Fruit fly (Drosophila melanogaster) whole organism, prepupa: ENCODE data around the gene Trmt112.
A peak's percentile ranks its signal among the peaks of the same experiment; 100 is the strongest.

Source experiments
- Blimp-1 ChIP-seq: fragments of 200-800 bp; sonication (Bioruptor generic); optimal IDR thresholded peaks from 3 replicates; lab custom pipeline; 2017; ENCODE audit warnings: missing biosample characterization, missing genetic modification characterization, mild to moderate bottlenecking, moderate library complexity, missing genetic modification reagents
- CG10631 ChIP-seq: fragments of 200-800 bp; sonication (Bioruptor generic); optimal IDR thresholded peaks from 2 replicates; lab custom pipeline; 2016; ENCODE audit warnings: missing biosample characterization, missing genetic modification characterization
- CG11294 ChIP-seq: fragments of 200-800 bp; sonication (Bioruptor generic); IDR thresholded peaks from 2 replicates; pipeline ENCODE4 v1.3.6; 2022; ENCODE audit warnings: missing biosample characterization, missing genetic modification characterization
- CG11762 ChIP-seq: fragments of 200-800 bp; sonication (Bioruptor generic); optimal IDR thresholded peaks from 3 replicates; lab custom pipeline; 2016; ENCODE audit warnings: missing biosample characterization, missing genetic modification characterization; ENCODE audit not compliant: insufficient read depth
- CG11902 ChIP-seq: fragments of 200-800 bp; sonication (Bioruptor generic); optimal IDR thresholded peaks from 3 replicates; lab custom pipeline; 2016; ENCODE audit warnings: missing biosample characterization, missing genetic modification characterization
- CG15336 ChIP-seq: fragments of 200-800 bp; sonication (Bioruptor generic); IDR thresholded peaks from 2 replicates; pipeline ENCODE4 v1.3.6; 2022; ENCODE audit warnings: missing biosample characterization, missing genetic modification characterization
- CG3032 ChIP-seq: fragments of 200-800 bp; optimal IDR thresholded peaks from 2 replicates; lab custom pipeline; 2019; ENCODE audit warnings: missing biosample characterization, mild to moderate bottlenecking, missing genetic modification characterization, moderate library complexity
- CG31627 ChIP-seq: fragments of 200-800 bp; sonication (Bioruptor generic); optimal IDR thresholded peaks from 3 replicates; lab custom pipeline; 2016; ENCODE audit warnings: missing biosample characterization, missing genetic modification characterization
- CG32006 ChIP-seq: fragments of 200-800 bp; sonication (Bioruptor generic); optimal IDR thresholded peaks from 3 replicates; lab custom pipeline; 2017; ENCODE audit warnings: missing biosample characterization, mild to moderate bottlenecking, missing genetic modification characterization
- CG34406 ChIP-seq: fragments of 200-800 bp; sonication (Bioruptor generic); optimal IDR thresholded peaks from 3 replicates; lab custom pipeline; 2016; ENCODE audit warnings: missing biosample characterization, missing genetic modification characterization
- CG3919 ChIP-seq: fragments of 200-800 bp; sonication (Bioruptor generic); optimal IDR thresholded peaks from 3 replicates; lab custom pipeline; 2016; ENCODE audit warnings: missing biosample characterization, missing genetic modification characterization
- CG4318 ChIP-seq: fragments of 200-800 bp; sonication (Bioruptor generic); optimal IDR thresholded peaks from 3 replicates; lab custom pipeline; 2017; ENCODE audit warnings: missing biosample characterization, mild to moderate bottlenecking, missing genetic modification characterization
- CG6276 ChIP-seq: fragments of 200-800 bp; sonication (Bioruptor generic); optimal IDR thresholded peaks from 2 replicates; lab custom pipeline; 2017; ENCODE audit warnings: missing biosample characterization, mild to moderate bottlenecking, missing genetic modification characterization
- CG6854 ChIP-seq: fragments of 200-800 bp; sonication (Bioruptor generic); optimal IDR thresholded peaks from 2 replicates; lab custom pipeline; 2017; ENCODE audit warnings: missing biosample characterization, mild to moderate bottlenecking, missing genetic modification characterization
- CG7368 ChIP-seq: fragments of 200-800 bp; sonication (Bioruptor generic); optimal IDR thresholded peaks from 3 replicates; lab custom pipeline; 2016; ENCODE audit warnings: missing biosample characterization, missing genetic modification characterization
- CG8119 ChIP-seq: fragments of 200-800 bp; sonication (Bioruptor generic); IDR thresholded peaks from 3 replicates; pipeline ENCODE4 v1.3.6; 2022; ENCODE audit warnings: missing biosample characterization, missing genetic modification characterization
- CG8319 ChIP-seq: fragments of 200-800 bp; sonication (Bioruptor generic); optimal IDR thresholded peaks from 3 replicates; lab custom pipeline; 2016; ENCODE audit warnings: missing biosample characterization, missing genetic modification characterization
- CG8632 ChIP-seq: fragments of 200-800 bp; sonication (Bioruptor generic); optimal IDR thresholded peaks from 3 replicates; lab custom pipeline; 2016; ENCODE audit warnings: missing biosample characterization, missing genetic modification characterization
- Eip75B ChIP-seq: fragments of 200-800 bp; sonication (Bioruptor generic); optimal IDR thresholded peaks from 3 replicates; lab custom pipeline; 2016; ENCODE audit warnings: missing biosample characterization, missing genetic modification characterization
- Eip78C ChIP-seq: fragments of 200-800 bp; sonication (Bioruptor generic); peaks from one replicate; lab custom pipeline; 2016; ENCODE audit warnings: missing biosample characterization, missing genetic modification characterization
- Ets21C ChIP-seq: fragments of 200-800 bp; sonication (Bioruptor generic); optimal IDR thresholded peaks from 3 replicates; lab custom pipeline; 2016; ENCODE audit warnings: missing biosample characterization, missing genetic modification characterization
- Ets96B ChIP-seq: fragments of 200-800 bp; optimal IDR thresholded peaks from 2 replicates; lab custom pipeline; 2019; ENCODE audit warnings: missing biosample characterization, mild to moderate bottlenecking, missing genetic modification characterization, moderate library complexity
- Gug ChIP-seq: fragments of 200-800 bp; sonication (Bioruptor generic); IDR thresholded peaks from 2 replicates; pipeline ENCODE4 v1.3.6; 2022; ENCODE audit warnings: missing biosample characterization, missing genetic modification characterization
- Hr38 ChIP-seq: sonication (Bioruptor generic); optimal IDR thresholded peaks from 2 replicates; lab custom pipeline; 2016; ENCODE audit warnings: missing biosample characterization, missing genetic modification characterization
- Hr4 ChIP-seq: fragments of 200-800 bp; sonication (Bioruptor generic); optimal IDR thresholded peaks from 3 replicates; lab custom pipeline; 2016; ENCODE audit warnings: missing biosample characterization, missing genetic modification characterization
- Lpt ChIP-seq: fragments of 200-800 bp; sonication (Bioruptor generic); optimal IDR thresholded peaks from 3 replicates; lab custom pipeline; 2016; ENCODE audit warnings: missing biosample characterization, missing genetic modification characterization
- Met ChIP-seq: fragments of 200-800 bp; sonication (Bioruptor generic); optimal IDR thresholded peaks from 3 replicates; lab custom pipeline; 2016; ENCODE audit warnings: missing biosample characterization, missing genetic modification characterization
- OdsH ChIP-seq: fragments of 200-800 bp; sonication (Bioruptor generic); optimal IDR thresholded peaks from 3 replicates; lab custom pipeline; 2016; ENCODE audit warnings: missing biosample characterization, missing genetic modification characterization
- Smox ChIP-seq: fragments of 200-800 bp; sonication (Bioruptor generic); optimal IDR thresholded peaks from 3 replicates; lab custom pipeline; 2016; ENCODE audit warnings: missing biosample characterization, missing genetic modification characterization
- Sox14 ChIP-seq: fragments of 200-800 bp; sonication (Bioruptor generic); optimal IDR thresholded peaks from 3 replicates; lab custom pipeline; 2016; ENCODE audit warnings: missing biosample characterization, missing genetic modification characterization
- Sox15 ChIP-seq: fragments of 200-800 bp; sonication (Bioruptor generic); optimal IDR thresholded peaks from 3 replicates; lab custom pipeline; 2016; ENCODE audit warnings: missing biosample characterization, missing genetic modification characterization
- achi ChIP-seq: fragments of 200-800 bp; sonication (Bioruptor generic); optimal IDR thresholded peaks from 3 replicates; lab custom pipeline; 2016; ENCODE audit warnings: missing biosample characterization, missing genetic modification characterization
- acj6 ChIP-seq: fragments of 200-800 bp; sonication (Bioruptor generic); optimal IDR thresholded peaks from 3 replicates; lab custom pipeline; 2016; ENCODE audit warnings: missing biosample characterization, missing genetic modification characterization
- dac ChIP-seq: fragments of 200-800 bp; sonication (Bioruptor generic); optimal IDR thresholded peaks from 2 replicates; lab custom pipeline; 2017; ENCODE audit warnings: missing biosample characterization, mild to moderate bottlenecking, missing genetic modification characterization
- dsx ChIP-seq: fragments of 200-800 bp; optimal IDR thresholded peaks from 3 replicates; lab custom pipeline; 2019; ENCODE audit warnings: missing biosample characterization, mild to moderate bottlenecking, missing genetic modification characterization, moderate library complexity; ENCODE audit not compliant: poor library complexity, severe bottlenecking
- eg ChIP-seq: fragments of 200-800 bp; sonication (Bioruptor generic); IDR thresholded peaks from 3 replicates; pipeline ENCODE4 v1.3.6; 2022; ENCODE audit warnings: missing biosample characterization, missing genetic modification characterization
- lz ChIP-seq: fragments of 200-800 bp; sonication (Bioruptor generic); optimal IDR thresholded peaks from 3 replicates; lab custom pipeline; 2016; ENCODE audit warnings: missing biosample characterization, missing genetic modification characterization
- net ChIP-seq: fragments of 200-800 bp; sonication (Bioruptor generic); optimal IDR thresholded peaks from 3 replicates; lab custom pipeline; 2016; ENCODE audit warnings: missing biosample characterization, missing genetic modification characterization
- pdm3 ChIP-seq: fragments of 200-800 bp; sonication (Bioruptor generic); optimal IDR thresholded peaks from 3 replicates; lab custom pipeline; 2016; ENCODE audit warnings: missing biosample characterization, missing genetic modification characterization
- salr ChIP-seq, 2 experiments: fragments of 200-800 bp; sonication (Bioruptor generic); optimal IDR thresholded peaks; 3 replicates each; lab custom pipeline; 2016 to 2018; ENCODE audit warnings: missing biosample characterization in 2 of 2, missing genetic modification characterization in 2 of 2, mild to moderate bottlenecking in 1 of 2
- ss ChIP-seq, 2 experiments: fragments of 200-800 bp; sonication (Bioruptor generic); optimal IDR thresholded peaks; 2 replicates in 1 of 2; 3 replicates in 1 of 2; lab custom pipeline; 2017 to 2018; ENCODE audit warnings: mild to moderate bottlenecking in 2 of 2, missing biosample characterization in 2 of 2, missing genetic modification characterization in 2 of 2, moderate library complexity in 1 of 2
- svp ChIP-seq: fragments of 200-800 bp; sonication (Bioruptor generic); peaks from one replicate; lab custom pipeline; 2016; ENCODE audit warnings: missing biosample characterization, missing genetic modification characterization
- topi ChIP-seq: fragments of 200-800 bp; sonication (Bioruptor generic); optimal IDR thresholded peaks from 3 replicates; lab custom pipeline; 2016; ENCODE audit warnings: missing biosample characterization, missing genetic modification characterization
- vri ChIP-seq: fragments of 200-800 bp; sonication (Bioruptor generic); optimal IDR thresholded peaks from 3 replicates; lab custom pipeline; 2016; ENCODE audit warnings: missing biosample characterization, mild to moderate bottlenecking, missing genetic modification characterization

Trmt112 gene

DNA sequence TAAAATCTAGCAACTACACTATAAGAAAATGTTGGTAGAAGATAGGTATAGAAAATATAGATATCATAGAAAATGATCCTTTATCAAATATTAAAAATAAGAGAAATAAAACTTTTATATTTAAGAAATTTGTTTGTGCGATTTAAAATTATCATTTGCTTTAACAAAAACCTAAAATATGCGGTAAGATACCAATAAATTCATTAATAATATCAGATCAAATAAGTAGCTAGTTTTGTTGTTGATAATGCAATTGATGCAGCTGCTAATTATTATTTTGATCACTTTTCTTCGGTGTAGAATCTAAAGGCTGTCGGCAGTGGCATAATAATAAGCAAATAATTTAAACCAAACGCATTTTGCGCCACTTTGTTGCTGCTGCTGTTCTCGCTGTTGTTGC, 7.6 kb upstream of the Trmt112 start:
- TF ChIP-seq CG11762 (GFP tag; lab: Kevin White, UChicago): peak; percentile 18
- no peak for TF ChIP-seq Blimp-1
- TF ChIP-seq CG4318 (GFP tag; lab: Kevin White, UChicago): peak; percentile 78
- no peak for TF ChIP-seq lz (GFP tag; lab: Kevin White, UChicago)
- TF ChIP-seq CG6276 (GFP tag; lab: Kevin White, UChicago): peak; percentile 88
- no peak for TF ChIP-seq Met
- TF ChIP-seq Eip78C (GFP tag; lab: Kevin White, UChicago): peak; percentile 86
- peak; percentile 66 for TF ChIP-seq CG10631 (GFP tag; lab: Kevin White, UChicago)
- TF ChIP-seq CG6854 (GFP tag; lab: Kevin White, UChicago): no peak
- no peak for TF ChIP-seq vri
- TF ChIP-seq dsx (GFP tag; lab: Kevin White, UChicago): peak; percentile 6
- TF ChIP-seq CG34406: no peak
- peak; percentile 59 for TF ChIP-seq net (GFP tag; lab: Kevin White, UChicago)
- peak; percentile 25 for TF ChIP-seq dac
- TF ChIP-seq CG15336: peak; percentile 86
- TF ChIP-seq Lpt (GFP tag; lab: Kevin White, UChicago): peak; percentile 40
- peak in 1 of 2 experiments; percentile 86 for TF ChIP-seq salr (GFP tag; optimal IDR thresholded peaks at IDR 0.05; lab: Kevin White, UChicago)
- TF ChIP-seq Eip75B (GFP tag; lab: Kevin White, UChicago): no peak
- TF ChIP-seq Smox: no peak
- TF ChIP-seq OdsH (GFP tag; lab: Kevin White, UChicago): peak; percentile 53
- no peak for TF ChIP-seq CG8319 (GFP tag; lab: Kevin White, UChicago)
- no peak for TF ChIP-seq CG31627 (GFP tag; lab: Kevin White, UChicago)
- no peak for TF ChIP-seq CG7368
- TF ChIP-seq CG8119 (GFP tag; lab: Robert Waterston, UW): peak; percentile 81
- TF ChIP-seq topi (GFP tag; lab: Kevin White, UChicago): no peak
- TF ChIP-seq achi (GFP tag; lab: Kevin White, UChicago): peak; percentile 38
- TF ChIP-seq eg (GFP tag; lab: Robert Waterston, UW): peak; percentile 47; the same call in 2 of the 3 replicates
- TF ChIP-seq svp (GFP tag; lab: Kevin White, UChicago): no peak
- TF ChIP-seq Hr4: peak; percentile 68
- peak; percentile 8 for TF ChIP-seq Sox14
- TF ChIP-seq pdm3 (GFP tag; lab: Kevin White, UChicago): peak; percentile 13
- TF ChIP-seq Gug: peak; percentile 56
- TF ChIP-seq CG32006 (GFP tag; lab: Kevin White, UChicago): peak; percentile 91
- peak; percentile 26 for TF ChIP-seq CG3919
- TF ChIP-seq, all 60 proteins: peak for 21

DNA sequence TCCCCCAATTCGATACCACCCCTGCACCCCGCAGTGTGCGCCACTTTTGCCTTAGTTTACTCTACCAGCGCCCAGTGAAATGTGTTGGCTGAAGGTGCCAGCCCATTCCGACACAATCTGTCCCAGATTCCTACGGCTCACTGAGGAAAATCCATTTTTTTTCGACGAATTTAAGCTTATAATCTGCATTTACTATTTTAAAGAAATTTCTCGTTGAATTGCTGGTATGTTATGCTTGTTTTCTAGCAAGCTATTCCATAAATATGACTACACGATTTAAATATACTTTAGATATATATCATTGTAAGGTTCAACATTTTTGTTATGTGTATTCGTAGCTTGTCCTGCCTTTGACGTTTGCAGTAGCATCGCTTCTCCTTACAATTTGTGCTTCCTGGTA, 6.6 kb upstream of the Trmt112 start:
- TF ChIP-seq Smox: no peak
- TF ChIP-seq CG15336: peak; percentile 78
- TF ChIP-seq achi (GFP tag; lab: Kevin White, UChicago): peak; percentile 38
- no peak for TF ChIP-seq Sox15 (GFP tag; lab: Kevin White, UChicago)
- TF ChIP-seq dsx (GFP tag; lab: Kevin White, UChicago): no peak
- TF ChIP-seq Ets96B (tag; lab: Kevin White, UChicago): peak; percentile 3
- peak; percentile 61 for TF ChIP-seq CG6276 (GFP tag; lab: Kevin White, UChicago)
- no peak for TF ChIP-seq CG11294 (GFP tag; lab: Robert Waterston, UW)
- TF ChIP-seq Ets21C: no peak
- TF ChIP-seq Eip78C (GFP tag; lab: Kevin White, UChicago): peak; percentile 86
- TF ChIP-seq lz (GFP tag; lab: Kevin White, UChicago): no peak
- TF ChIP-seq salr (GFP tag; optimal IDR thresholded peaks at IDR 0.05; lab: Kevin White, UChicago): peak in 1 of 2 experiments; percentile 38
- TF ChIP-seq OdsH (GFP tag; lab: Kevin White, UChicago): peak; percentile 34
- TF ChIP-seq Hr38 (GFP tag; lab: Kevin White, UChicago): no peak
- TF ChIP-seq eg (GFP tag; lab: Robert Waterston, UW): peak; percentile 59; the same call in 2 of the 3 replicates
- peak; percentile 60 for TF ChIP-seq Hr4
- TF ChIP-seq CG11902 (GFP tag; lab: Kevin White, UChicago): no peak
- TF ChIP-seq Lpt (GFP tag; lab: Kevin White, UChicago): peak; percentile 26
- TF ChIP-seq CG3032 (tag; lab: Kevin White, UChicago): no peak
- peak; percentile 9 for TF ChIP-seq Sox14
- peak; percentile 57 for TF ChIP-seq CG32006 (GFP tag; lab: Kevin White, UChicago)
- no peak for TF ChIP-seq CG8319 (GFP tag; lab: Kevin White, UChicago)
- no peak for TF ChIP-seq CG8632 (GFP tag; lab: Kevin White, UChicago)
- peak; percentile 33 for TF ChIP-seq acj6 (GFP tag; lab: Kevin White, UChicago)
- peak; percentile 30; the same call in 1 of the 3 replicates for TF ChIP-seq CG8119 (GFP tag; lab: Robert Waterston, UW)
- no peak for TF ChIP-seq ss (GFP tag; optimal IDR thresholded peaks at IDR 0.05; lab: Kevin White, UChicago)
- peak; percentile 47 for TF ChIP-seq pdm3 (GFP tag; lab: Kevin White, UChicago)
- peak; percentile 31; the same call in 1 of the 2 replicates for TF ChIP-seq Gug
- TF ChIP-seq Met: no peak
- no peak for TF ChIP-seq Eip75B (GFP tag; lab: Kevin White, UChicago)
- TF ChIP-seq CG10631 (GFP tag; lab: Kevin White, UChicago): no peak
- TF ChIP-seq CG3919: peak; percentile 39
- TF ChIP-seq svp (GFP tag; lab: Kevin White, UChicago): peak; percentile 30
- peak; percentile 8 for TF ChIP-seq CG11762 (GFP tag; lab: Kevin White, UChicago)
